Fruit fly (Drosophila melanogaster): ENCODE measurements around the gene Or71a.

dm6 chr3L:15100983-15101382 is 22.7 kb upstream of the Or71a start:
- TF ChIP-seq Sin3A (optimal IDR thresholded peaks at IDR 0.05) (no peak), ttk (optimal IDR thresholded peaks at IDR 0.05) (no peak), insv (optimal IDR thresholded peaks at IDR 0.05) (no peak), psq (optimal IDR thresholded peaks at IDR 0.05) (no peak), h (optimal IDR thresholded peaks at IDR 0.05) (no peak), Myc (optimal IDR thresholded peaks at IDR 0.05) (no peak)
